Worm (Caenorhabditis elegans) whole organism, late embryonic: ENCODE results near the gene srx-95.

Experiments
- C08G9.2 ChIP-seq: sonication (generic microtip); optimal IDR thresholded peaks from 2 replicates; lab custom pipeline; 2016; ENCODE audit warnings: mild to moderate bottlenecking, missing genetic modification characterization, moderate library complexity, missing compliant biosample characterization
- C38D4.7 ChIP-seq: fragments of 200-800 bp; sonication (Bioruptor generic); optimal IDR thresholded peaks from 2 replicates; lab custom pipeline; 2018; ENCODE audit warnings: mild to moderate bottlenecking, missing genetic modification characterization, moderate library complexity, missing compliant biosample characterization
- F13H6.1 ChIP-seq: sonication (generic microtip); optimal IDR thresholded peaks from 2 replicates; lab custom pipeline; 2016; ENCODE audit warnings: missing genetic modification characterization, missing compliant biosample characterization
- K02D7.2 ChIP-seq: sonication (generic microtip); optimal IDR thresholded peaks from 2 replicates; lab custom pipeline; 2017; ENCODE audit warnings: mild to moderate bottlenecking, missing genetic modification characterization, missing compliant biosample characterization
- K09A11.1 ChIP-seq: sonication (generic microtip); optimal IDR thresholded peaks from 2 replicates; lab custom pipeline; 2017; ENCODE audit warnings: antibody characterized with exemption, mild to moderate bottlenecking, missing genetic modification characterization, missing compliant biosample characterization; ENCODE audit not compliant: insufficient read depth
- ahr-1 ChIP-seq: sonication (generic microtip); optimal IDR thresholded peaks from 2 replicates; lab custom pipeline; 2016; ENCODE audit warnings: missing genetic modification characterization, missing compliant biosample characterization
- ceh-14 ChIP-seq: sonication (generic microtip); optimal IDR thresholded peaks from 2 replicates; lab custom pipeline; 2016; ENCODE audit warnings: missing genotype, missing genetic modification characterization, missing compliant biosample characterization
- ceh-18 ChIP-seq: sonication (generic microtip); optimal IDR thresholded peaks from 2 replicates; lab custom pipeline; 2016; ENCODE audit warnings: missing genetic modification characterization, missing compliant biosample characterization
- ceh-2 ChIP-seq: sonication (generic microtip); optimal IDR thresholded peaks from 2 replicates; lab custom pipeline; 2016; ENCODE audit warnings: missing genotype, missing genetic modification characterization, missing compliant biosample characterization
- ceh-24 ChIP-seq: sonication (generic microtip); optimal IDR thresholded peaks from 2 replicates; lab custom pipeline; 2016; ENCODE audit warnings: mild to moderate bottlenecking, missing genetic modification characterization, missing compliant biosample characterization
- ceh-30 ChIP-seq: fragments of 150-350 bp; optimal IDR thresholded peaks from 2 replicates; lab custom pipeline; 2014; ENCODE audit warnings: missing biosample characterization, missing genetic modification characterization
- ceh-31 ChIP-seq: sonication (generic microtip); optimal IDR thresholded peaks from 2 replicates; lab custom pipeline; 2016; ENCODE audit warnings: missing genetic modification characterization, missing compliant biosample characterization
- ceh-34 ChIP-seq: sonication (generic microtip); optimal IDR thresholded peaks from 2 replicates; lab custom pipeline; 2016; ENCODE audit warnings: mild to moderate bottlenecking, missing genetic modification characterization, missing compliant biosample characterization
- ceh-6 ChIP-seq: fragments of 200-800 bp; sonication (Bioruptor generic); optimal IDR thresholded peaks from 2 replicates; lab custom pipeline; 2018; ENCODE audit warnings: mild to moderate bottlenecking, missing genetic modification characterization, missing compliant biosample characterization
- dve-1 ChIP-seq: sonication (generic microtip); optimal IDR thresholded peaks from 2 replicates; lab custom pipeline; 2017; ENCODE audit warnings: antibody characterized with exemption, mild to moderate bottlenecking, missing genetic modification characterization, missing compliant biosample characterization
- elt-2 ChIP-seq: sonication (generic microtip); optimal IDR thresholded peaks from 2 replicates; lab custom pipeline; 2016; ENCODE audit warnings: missing genetic modification reagents, missing genetic modification characterization, missing compliant biosample characterization
- elt-4 ChIP-seq: sonication (generic microtip); optimal IDR thresholded peaks from 2 replicates; lab custom pipeline; 2016; ENCODE audit warnings: missing genetic modification characterization, missing compliant biosample characterization
- ets-4 ChIP-seq: sonication (generic microtip); optimal IDR thresholded peaks from 2 replicates; lab custom pipeline; 2016; ENCODE audit warnings: missing genetic modification characterization, missing compliant biosample characterization
- eyg-1 ChIP-seq: sonication (generic microtip); optimal IDR thresholded peaks from 2 replicates; lab custom pipeline; 2016; ENCODE audit warnings: missing genotype, missing genetic modification characterization, missing compliant biosample characterization
- fax-1 ChIP-seq: sonication (generic microtip); optimal IDR thresholded peaks from 2 replicates; lab custom pipeline; 2016; ENCODE audit warnings: missing genotype, missing genetic modification characterization, missing compliant biosample characterization
- fkh-6 ChIP-seq: sonication (generic microtip); optimal IDR thresholded peaks from 2 replicates; lab custom pipeline; 2016; ENCODE audit warnings: missing genetic modification characterization, missing compliant biosample characterization
- gmeb-2 ChIP-seq: sonication (generic microtip); optimal IDR thresholded peaks from 2 replicates; lab custom pipeline; 2016; ENCODE audit warnings: missing genetic modification characterization, inconsistent platforms, missing compliant biosample characterization
- hlh-13 ChIP-seq: fragments of 200-800 bp; sonication (Bioruptor generic); optimal IDR thresholded peaks from 2 replicates; lab custom pipeline; 2018; ENCODE audit warnings: mild to moderate bottlenecking, missing genetic modification characterization, missing compliant biosample characterization
- hlh-15 ChIP-seq: sonication (generic microtip); optimal IDR thresholded peaks from 2 replicates; lab custom pipeline; 2016; ENCODE audit warnings: missing genetic modification characterization, missing compliant biosample characterization
- hlh-8 ChIP-seq: sonication (generic microtip); optimal IDR thresholded peaks from 2 replicates; lab custom pipeline; 2016; ENCODE audit warnings: missing genotype, missing genetic modification characterization, missing compliant biosample characterization
- lim-6 ChIP-seq: sonication (generic microtip); optimal IDR thresholded peaks from 2 replicates; lab custom pipeline; 2016; ENCODE audit warnings: missing genetic modification characterization, missing compliant biosample characterization
- nhr-232 ChIP-seq: sonication (generic microtip); optimal IDR thresholded peaks from 2 replicates; lab custom pipeline; 2016; ENCODE audit warnings: missing genetic modification characterization, missing compliant biosample characterization
- npax-4 ChIP-seq: sonication (generic microtip); optimal IDR thresholded peaks from 2 replicates; lab custom pipeline; 2016; ENCODE audit warnings: missing genetic modification characterization, missing compliant biosample characterization
- pag-3 ChIP-seq: sonication (generic microtip); optimal IDR thresholded peaks from 2 replicates; lab custom pipeline; 2016; ENCODE audit warnings: missing compliant biosample characterization, missing genetic modification characterization, borderline replicate concordance
- pat-9 ChIP-seq: fragments of 200-800 bp; sonication (Bioruptor generic); optimal IDR thresholded peaks from 2 replicates; lab custom pipeline; 2018; ENCODE audit warnings: mild to moderate bottlenecking, missing genetic modification characterization, moderate library complexity, missing compliant biosample characterization
- pax-1 ChIP-seq: fragments of 150-350 bp; optimal IDR thresholded peaks from 2 replicates; lab custom pipeline; 2014; ENCODE audit warnings: missing biosample characterization, missing genetic modification characterization
- pha-4 ChIP-seq: fragments of 150-350 bp; optimal IDR thresholded peaks from 2 replicates; lab custom pipeline; 2018; ENCODE audit warnings: missing biosample characterization, missing genetic modification reagents, missing genetic modification characterization
- pqm-1 ChIP-seq: sonication (generic microtip); optimal IDR thresholded peaks from 2 replicates; lab custom pipeline; 2016; ENCODE audit warnings: missing genetic modification characterization, missing compliant biosample characterization
- pros-1 ChIP-seq: fragments of 150-350 bp; optimal IDR thresholded peaks from 2 replicates; lab custom pipeline; 2014; ENCODE audit warnings: missing biosample characterization, missing genetic modification reagents, missing genetic modification characterization
- ref-2 ChIP-seq: sonication (generic microtip); optimal IDR thresholded peaks from 2 replicates; lab custom pipeline; 2016; ENCODE audit warnings: missing genetic modification characterization, missing compliant biosample characterization
- rnt-1 ChIP-seq: sonication (generic microtip); optimal IDR thresholded peaks from 2 replicates; lab custom pipeline; 2016; ENCODE audit warnings: missing genetic modification characterization, missing compliant biosample characterization
- sdc-2 ChIP-seq: sonication (generic microtip); optimal IDR thresholded peaks from 2 replicates; lab custom pipeline; 2016; ENCODE audit warnings: missing genotype, missing genetic modification characterization, missing compliant biosample characterization
- sox-4 ChIP-seq: sonication (generic microtip); optimal IDR thresholded peaks from 2 replicates; lab custom pipeline; 2017; ENCODE audit warnings: mild to moderate bottlenecking, missing genetic modification characterization, inconsistent platforms, missing compliant biosample characterization
- syd-9 ChIP-seq: sonication (generic microtip); optimal IDR thresholded peaks from 2 replicates; lab custom pipeline; 2016; ENCODE audit warnings: mild to moderate bottlenecking, missing genetic modification characterization, moderate library complexity, missing compliant biosample characterization
- tbx-2 ChIP-seq: sonication (generic microtip); optimal IDR thresholded peaks from 2 replicates; lab custom pipeline; 2016; ENCODE audit warnings: missing genetic modification characterization, missing compliant biosample characterization
- tbx-7 ChIP-seq: sonication (generic microtip); optimal IDR thresholded peaks from 2 replicates; lab custom pipeline; 2016; ENCODE audit warnings: missing genotype, missing genetic modification characterization, missing compliant biosample characterization
- ttx-3 ChIP-seq: sonication (generic microtip); optimal IDR thresholded peaks from 2 replicates; lab custom pipeline; 2016; ENCODE audit warnings: missing genetic modification reagents, missing genetic modification characterization, missing compliant biosample characterization
- unc-3 ChIP-seq, 2 experiments: fragments of 200-800 bp in 1 of 2; sonication (Bioruptor generic) in 1 of 2; sonication (generic microtip) in 1 of 2; conservative IDR thresholded peaks in 1 of 2; optimal IDR thresholded peaks in 1 of 2; 2 replicates each; pipeline versions ENCODE4 v1.3.6 to Lab custom; 2016 to 2022; ENCODE audit warnings: missing compliant biosample characterization in 2 of 2, missing genetic modification characterization in 2 of 2, missing genetic modification reagents in 1 of 2
- unc-42 ChIP-seq: sonication (generic microtip); optimal IDR thresholded peaks from 2 replicates; lab custom pipeline; 2016; ENCODE audit warnings: missing genotype, missing genetic modification characterization, missing compliant biosample characterization
- unc-86 ChIP-seq: sonication (generic microtip); optimal IDR thresholded peaks from 2 replicates; lab custom pipeline; 2016; ENCODE audit warnings: missing genetic modification characterization, missing compliant biosample characterization
- zip-5 ChIP-seq: sonication (generic microtip); optimal IDR thresholded peaks from 2 replicates; lab custom pipeline; 2016; ENCODE audit warnings: missing genetic modification characterization, missing compliant biosample characterization
- ztf-16 ChIP-seq: sonication (generic microtip); optimal IDR thresholded peaks from 2 replicates; lab custom pipeline; 2017; ENCODE audit warnings: missing genetic modification characterization, missing compliant biosample characterization

srx-95 gene

DNA sequence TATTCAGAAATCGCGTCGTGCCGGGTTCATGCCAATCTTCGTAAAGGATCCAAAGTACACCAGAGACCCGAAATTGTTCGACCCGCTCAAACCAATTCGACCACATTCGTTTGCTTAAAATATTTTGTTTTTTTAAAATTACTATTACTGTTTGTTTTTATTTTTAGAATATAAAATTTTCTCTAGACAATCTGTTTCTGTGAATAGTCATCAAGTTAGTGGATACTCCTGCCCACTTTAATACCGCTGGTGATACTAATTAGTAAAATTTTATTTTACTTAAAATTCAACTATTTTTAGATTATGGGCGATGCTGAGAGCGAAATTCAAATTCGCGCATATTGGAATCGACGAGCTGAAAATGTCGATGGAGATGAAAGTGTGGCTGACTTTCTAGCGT, 18.0 kb downstream of the srx-95 start, which contains the start of gene T14B4.1:
Gene T14B4.1, plus strand, starts transcription at position 301 of the 400 bp plus-strand sequence.
- TF ChIP-seq hlh-13 (GFP tag; lab: Kevin White, UChicago) (no peak), C38D4.7 (no peak), K09A11.1 (tag; lab: Kevin White, UChicago) (no peak), ttx-3 (tag; lab: Kevin White, UChicago) (no peak), elt-4 (tag; lab: Kevin White, UChicago) (no peak), pha-4 (tag; lab: Kevin White, UChicago) (no peak), pat-9 (tag; lab: Kevin White, UChicago) (no peak), ceh-6 (GFP tag; lab: Kevin White, UChicago) (no peak), unc-86 (tag; lab: Kevin White, UChicago) (no peak), zip-5 (no peak), hlh-15 (tag; lab: Kevin White, UChicago) (no peak), ceh-24 (tag; lab: Kevin White, UChicago) (no peak)
- TF ChIP-seq, all 69 proteins: peak for 0

DNA sequence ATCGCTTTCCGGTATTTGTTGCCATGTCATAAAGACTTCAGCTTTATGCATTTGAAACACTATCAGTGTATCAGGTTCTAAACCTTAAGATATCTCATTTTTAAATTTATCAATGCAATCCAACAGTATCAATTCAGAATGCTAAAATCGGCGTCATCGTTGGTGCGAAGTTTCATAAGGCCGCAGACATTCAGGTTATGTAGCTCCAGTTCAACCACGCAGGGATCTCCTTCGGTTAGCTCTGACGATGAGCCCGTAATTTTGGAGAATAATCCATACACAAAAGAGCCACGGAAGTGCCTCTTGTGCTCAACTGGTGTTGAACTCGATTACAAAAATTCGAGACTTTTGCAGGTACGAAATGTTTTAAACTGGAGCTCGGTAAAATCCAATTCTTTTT, 18.5 kb downstream of the srx-95 start, which contains the start of gene mrps-18.C:
Gene mrps-18.C, plus strand, starts transcription at position 138 of the 400 bp plus-strand sequence.
- TF ChIP-seq ceh-18 (tag; lab: Kevin White, UChicago) = no peak
- no peak for TF ChIP-seq pqm-1
- no peak for TF ChIP-seq ceh-2 (tag; lab: Kevin White, UChicago)
- no peak for TF ChIP-seq ets-4 (tag; lab: Kevin White, UChicago)

ce11 chrII:6734674-6735073, 19.9 kb downstream of the srx-95 start, which contains the start of gene T14B4.3:
Gene T14B4.3, plus strand, starts transcription at chrII:6734937.
- no peak for TF ChIP-seq dve-1
- TF ChIP-seq fax-1 = peak; percentile 84
- TF ChIP-seq hlh-8 (tag; lab: Kevin White, UChicago) = peak; percentile 75
- TF ChIP-seq ceh-34 = peak; percentile 58
- no peak for TF ChIP-seq K02D7.2 (tag; lab: Kevin White, UChicago)
- TF ChIP-seq unc-86 (tag; lab: Kevin White, UChicago) = peak; percentile 15
- peak; percentile 73 for TF ChIP-seq zip-5
- peak; percentile 78 for TF ChIP-seq ceh-2 (tag; lab: Kevin White, UChicago)
- TF ChIP-seq F13H6.1 = peak; percentile 67
- no peak for TF ChIP-seq sox-4
- peak; percentile 39 for TF ChIP-seq ztf-16 (tag; lab: Kevin White, UChicago)
- TF ChIP-seq sdc-2 (tag; lab: Kevin White, UChicago) = no peak
- TF ChIP-seq gmeb-2 (tag; lab: Kevin White, UChicago) = no peak
- TF ChIP-seq ref-2 (tag; lab: Kevin White, UChicago) = peak; percentile 76
- TF ChIP-seq unc-42 (tag; lab: Kevin White, UChicago) = peak; percentile 44
- TF ChIP-seq fkh-6 (tag; lab: Kevin White, UChicago) = peak; percentile 61
- TF ChIP-seq pax-1 (tag; lab: Kevin White, UChicago) = peak; percentile 6
- TF ChIP-seq ceh-30 (tag; lab: Kevin White, UChicago) = no peak
- TF ChIP-seq tbx-2 = peak; percentile 91
- peak; percentile 43 for TF ChIP-seq syd-9 (tag; lab: Kevin White, UChicago)
- TF ChIP-seq eyg-1 (tag; lab: Kevin White, UChicago) = no peak
- TF ChIP-seq ets-4 (tag; lab: Kevin White, UChicago) = peak; percentile 76
- peak; percentile 74 for TF ChIP-seq tbx-7 (tag; lab: Kevin White, UChicago)
- peak; percentile 49 for TF ChIP-seq rnt-1 (tag; lab: Kevin White, UChicago)
- peak; percentile 69 for TF ChIP-seq ceh-14 (tag; lab: Kevin White, UChicago)
- peak; percentile 95 for TF ChIP-seq ceh-31
- no peak for TF ChIP-seq npax-4 (tag; lab: Kevin White, UChicago)
- peak; percentile 8 for TF ChIP-seq pqm-1
- TF ChIP-seq nhr-232 (tag; lab: Kevin White, UChicago) = no peak
- TF ChIP-seq elt-2 = peak; percentile 71
- TF ChIP-seq pros-1 = no peak
- peak; percentile 80 for TF ChIP-seq C08G9.2 (tag; lab: Kevin White, UChicago)
- TF ChIP-seq lim-6 = peak; percentile 48
- peak; percentile 50 for TF ChIP-seq ahr-1 (tag; lab: Kevin White, UChicago)
- no peak for TF ChIP-seq pag-3 (tag; lab: Kevin White, UChicago)
- peak; percentile 44 for TF ChIP-seq ceh-18 (tag; lab: Kevin White, UChicago)
- TF ChIP-seq elt-4 (tag; lab: Kevin White, UChicago) = no peak
- no peak for TF ChIP-seq unc-3 (GFP tag; conservative IDR thresholded peaks at IDR 0.05; lab: Robert Waterston, UW)
- no peak for TF ChIP-seq unc-3 (tag; optimal IDR thresholded peaks at IDR 0.05; lab: Kevin White, UChicago)
